Worm (Caenorhabditis elegans): ENCODE measurements around the gene sqv-8.
A peak's percentile ranks its signal among the peaks of the same experiment; 100 is the strongest.

The sqv-8 gene

DNA sequence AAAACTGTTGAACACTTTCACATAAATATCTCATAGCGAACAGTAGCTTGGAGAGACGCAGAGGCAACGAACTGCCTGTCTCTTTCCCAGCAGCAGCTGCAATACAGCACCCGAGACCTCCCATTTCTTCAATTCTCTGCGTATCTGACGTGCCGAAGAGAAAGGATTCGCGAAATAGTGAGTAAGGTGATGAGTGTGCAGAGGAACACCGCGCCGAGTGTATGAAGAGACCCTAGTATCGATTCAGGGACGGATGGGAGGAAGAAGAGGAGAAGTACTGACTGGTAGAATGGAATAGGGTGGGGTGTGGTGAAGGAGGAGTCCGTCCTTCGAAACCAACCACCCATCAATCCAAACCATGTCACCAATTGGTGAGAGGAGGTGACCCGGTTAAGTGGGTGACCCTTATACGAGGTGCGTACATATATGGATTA, 639 bp upstream of the sqv-8 start (continued):
- TF ChIP-seq spr-3 (GFP tag; optimal IDR thresholded peaks at IDR 0.05) (no peak), duxl-1 (tag; optimal IDR thresholded peaks at IDR 0.05; ENCODE audit: poor library complexity) (no peak), pha-4 (GFP tag; IDR thresholded peaks at IDR 0.05) (no peak), pha-4 (tag; optimal IDR thresholded peaks at IDR 0.05) (no peak), nhr-28 (tag; optimal IDR thresholded peaks at IDR 0.05) (peak; percentile 81), sdz-12 (GFP tag; optimal IDR thresholded peaks at IDR 0.05) (no peak), zag-1 (tag; optimal IDR thresholded peaks at IDR 0.05) (no peak), nhr-10 (tag; optimal IDR thresholded peaks at IDR 0.05) (no peak), ztf-7 (tag; optimal IDR thresholded peaks at IDR 0.05) (peak; percentile 2), nhr-6 (tag; optimal IDR thresholded peaks at IDR 0.05) (peak; percentile 45), hlh-30 (tag; optimal IDR thresholded peaks at IDR 0.05; ENCODE audit: insufficient read depth) (peak; percentile 87), cey-2 (tag; optimal IDR thresholded peaks at IDR 0.05; ENCODE audit: borderline replicate concordance, insufficient read depth) (no peak), nhr-41 (GFP tag; IDR thresholded peaks at IDR 0.05) (no peak)

DNA sequence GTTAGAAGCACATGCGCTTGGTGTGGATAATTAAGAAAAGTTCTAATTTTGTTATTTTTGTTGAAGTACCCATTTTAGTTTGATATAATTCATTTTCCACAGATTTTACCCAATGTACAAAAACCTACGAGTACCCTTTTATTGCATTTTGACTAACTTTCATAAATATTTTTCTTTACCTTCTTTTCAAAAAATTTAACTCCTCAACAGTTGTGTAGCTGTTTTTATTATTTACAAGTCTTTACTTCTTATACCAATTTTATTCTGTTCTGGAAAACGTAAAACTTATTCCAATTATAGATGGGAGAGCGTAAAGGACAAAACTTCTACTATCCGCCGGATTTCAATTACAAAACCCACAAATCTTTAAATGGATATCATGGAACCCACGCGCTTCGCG, 2.4 kb downstream of the sqv-8 start, which contains the start of gene ZK1307.9:
ZK1307.9 (plus strand) TSS at position 301 of the 400 bp plus-strand sequence.
- TF ChIP-seq aha-1 (tag) (no peak), mep-1 (tag; optimal IDR thresholded peaks at IDR 0.05) (no peak), T20F7.1 (GFP tag; optimal IDR thresholded peaks at IDR 0.05) (no peak), R02D3.7 (tag; optimal IDR thresholded peaks at IDR 0.05) (no peak)

DNA sequence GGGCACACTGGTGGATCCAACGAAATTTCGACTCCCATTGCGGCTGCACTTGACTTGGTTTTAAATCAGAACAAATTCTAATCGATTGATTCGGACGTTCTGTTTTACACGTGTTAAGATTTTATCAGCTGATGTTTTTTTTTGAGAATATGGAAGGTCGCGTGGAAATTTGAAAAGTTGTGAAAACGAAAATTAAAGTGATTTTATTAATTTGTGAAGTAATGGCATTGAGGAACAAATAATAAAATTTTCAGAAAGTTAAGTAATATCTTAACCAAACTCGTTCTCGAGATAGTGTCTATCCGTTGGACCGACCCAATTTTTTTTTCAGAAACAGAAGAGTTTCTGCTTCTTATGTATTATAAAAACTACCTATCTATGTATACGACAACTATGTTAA, 4.9 kb downstream of the sqv-8 start, which contains the start of gene ZK1307.4:
ZK1307.4 (minus strand) TSS at position 101 of the 400 bp plus-strand sequence.
- no peak for TF ChIP-seq hlh-11 (tag; optimal IDR thresholded peaks at IDR 0.05)
- no peak for TF ChIP-seq T20F7.1 (GFP tag; optimal IDR thresholded peaks at IDR 0.05)
- no peak for TF ChIP-seq nhr-237 (tag; optimal IDR thresholded peaks at IDR 0.05)
- TF ChIP-seq nhr-77 (tag; optimal IDR thresholded peaks at IDR 0.05): no peak
- TF ChIP-seq dmd-6 (GFP tag; IDR thresholded peaks at IDR 0.05): no peak
- no peak for TF ChIP-seq aly-2 (tag; optimal IDR thresholded peaks at IDR 0.05)
- TF ChIP-seq ZK337.2 (GFP tag; IDR thresholded peaks at IDR 0.05): no peak
- TF ChIP-seq nhr-76 (tag; optimal IDR thresholded peaks at IDR 0.05): no peak

ce11 chrII:9652919-9653318, 6.1 kb downstream of the sqv-8 start, which contains the start of gene ZK1307.3:
Gene ZK1307.3 (minus strand): TSS chrII:9653019.
- TF ChIP-seq madf-5 (GFP tag; IDR thresholded peaks at IDR 0.05): no peak
- no peak for TF ChIP-seq cey-2 (tag; optimal IDR thresholded peaks at IDR 0.05; ENCODE audit: borderline replicate concordance, insufficient read depth)
- TF ChIP-seq aly-2 (tag; optimal IDR thresholded peaks at IDR 0.05): no peak
- TF ChIP-seq madf-9 (GFP tag; conservative IDR thresholded peaks at IDR 0.05): no peak
- TF ChIP-seq dmd-8 (GFP tag; IDR thresholded peaks at IDR 0.05): no peak
- no peak for TF ChIP-seq nhr-237 (tag; optimal IDR thresholded peaks at IDR 0.05)
- TF ChIP-seq egl-27 (tag; optimal IDR thresholded peaks at IDR 0.05): no peak
- TF ChIP-seq mdl-1 (tag; optimal IDR thresholded peaks at IDR 0.05): no peak
- no peak for TF ChIP-seq daf-19 (GFP tag; conservative IDR thresholded peaks at IDR 0.05)
- TF ChIP-seq dmd-6 (GFP tag; IDR thresholded peaks at IDR 0.05): no peak
- TF ChIP-seq nhr-76 (tag; optimal IDR thresholded peaks at IDR 0.05): no peak
- no peak for TF ChIP-seq nhr-48 (tag; optimal IDR thresholded peaks at IDR 0.05)
- no peak for TF ChIP-seq spr-1 (tag; optimal IDR thresholded peaks at IDR 0.05)
- no peak for TF ChIP-seq unc-39 (tag; optimal IDR thresholded peaks at IDR 0.05)
- TF ChIP-seq zip-2 (tag; optimal IDR thresholded peaks at IDR 0.05): no peak
- no peak for TF ChIP-seq nhr-77 (tag; optimal IDR thresholded peaks at IDR 0.05)
- TF ChIP-seq set-16 (GFP tag; IDR thresholded peaks at IDR 0.05): no peak
- no peak for TF ChIP-seq tra-1 (GFP tag; IDR thresholded peaks at IDR 0.05)
